Fruit fly (Drosophila melanogaster) whole organism, prepupa: ENCODE data around the gene nocte.
A peak's percentile ranks its signal among the peaks of the same experiment; 100 is the strongest.

Experiments used
- CG10631 ChIP-seq: fragments of 200-800 bp; sonication (Bioruptor generic); optimal IDR thresholded peaks from 2 replicates; lab custom pipeline; 2016; ENCODE audit warnings: missing biosample characterization, missing genetic modification characterization
- CG11294 ChIP-seq: fragments of 200-800 bp; sonication (Bioruptor generic); IDR thresholded peaks from 2 replicates; pipeline ENCODE4 v1.3.6; 2022; ENCODE audit warnings: missing biosample characterization, missing genetic modification characterization
- CG11762 ChIP-seq: fragments of 200-800 bp; sonication (Bioruptor generic); optimal IDR thresholded peaks from 3 replicates; lab custom pipeline; 2016; ENCODE audit warnings: missing biosample characterization, missing genetic modification characterization; ENCODE audit not compliant: insufficient read depth
- CG11902 ChIP-seq: fragments of 200-800 bp; sonication (Bioruptor generic); optimal IDR thresholded peaks from 3 replicates; lab custom pipeline; 2016; ENCODE audit warnings: missing biosample characterization, missing genetic modification characterization
- CG1621 ChIP-seq: fragments of 200-800 bp; sonication (Bioruptor generic); optimal IDR thresholded peaks from 3 replicates; lab custom pipeline; 2018; ENCODE audit warnings: missing biosample characterization, mild to moderate bottlenecking, missing genetic modification characterization
- CG31627 ChIP-seq: fragments of 200-800 bp; sonication (Bioruptor generic); optimal IDR thresholded peaks from 3 replicates; lab custom pipeline; 2016; ENCODE audit warnings: missing biosample characterization, missing genetic modification characterization
- CG32006 ChIP-seq: fragments of 200-800 bp; sonication (Bioruptor generic); optimal IDR thresholded peaks from 3 replicates; lab custom pipeline; 2017; ENCODE audit warnings: missing biosample characterization, mild to moderate bottlenecking, missing genetic modification characterization
- CG34406 ChIP-seq: fragments of 200-800 bp; sonication (Bioruptor generic); optimal IDR thresholded peaks from 3 replicates; lab custom pipeline; 2016; ENCODE audit warnings: missing biosample characterization, missing genetic modification characterization
- CG3919 ChIP-seq: fragments of 200-800 bp; sonication (Bioruptor generic); optimal IDR thresholded peaks from 3 replicates; lab custom pipeline; 2016; ENCODE audit warnings: missing biosample characterization, missing genetic modification characterization
- CG4318 ChIP-seq: fragments of 200-800 bp; sonication (Bioruptor generic); optimal IDR thresholded peaks from 3 replicates; lab custom pipeline; 2017; ENCODE audit warnings: missing biosample characterization, mild to moderate bottlenecking, missing genetic modification characterization
- CG6163 ChIP-seq: fragments of 200-800 bp; sonication (Bioruptor generic); IDR thresholded peaks from 3 replicates; pipeline ENCODE4 v1.3.6; 2022; ENCODE audit warnings: missing biosample characterization, missing genetic modification characterization
- CG6276 ChIP-seq: fragments of 200-800 bp; sonication (Bioruptor generic); optimal IDR thresholded peaks from 2 replicates; lab custom pipeline; 2017; ENCODE audit warnings: missing biosample characterization, mild to moderate bottlenecking, missing genetic modification characterization
- CG6854 ChIP-seq: fragments of 200-800 bp; sonication (Bioruptor generic); optimal IDR thresholded peaks from 2 replicates; lab custom pipeline; 2017; ENCODE audit warnings: missing biosample characterization, mild to moderate bottlenecking, missing genetic modification characterization
- CG7368 ChIP-seq: fragments of 200-800 bp; sonication (Bioruptor generic); optimal IDR thresholded peaks from 3 replicates; lab custom pipeline; 2016; ENCODE audit warnings: missing biosample characterization, missing genetic modification characterization
- CG8319 ChIP-seq: fragments of 200-800 bp; sonication (Bioruptor generic); optimal IDR thresholded peaks from 3 replicates; lab custom pipeline; 2016; ENCODE audit warnings: missing biosample characterization, missing genetic modification characterization
- CG8632 ChIP-seq: fragments of 200-800 bp; sonication (Bioruptor generic); optimal IDR thresholded peaks from 3 replicates; lab custom pipeline; 2016; ENCODE audit warnings: missing biosample characterization, missing genetic modification characterization
- Eip78C ChIP-seq: fragments of 200-800 bp; sonication (Bioruptor generic); peaks from one replicate; lab custom pipeline; 2016; ENCODE audit warnings: missing biosample characterization, missing genetic modification characterization
- Ets21C ChIP-seq: fragments of 200-800 bp; sonication (Bioruptor generic); optimal IDR thresholded peaks from 3 replicates; lab custom pipeline; 2016; ENCODE audit warnings: missing biosample characterization, missing genetic modification characterization
- Ets96B ChIP-seq: fragments of 200-800 bp; optimal IDR thresholded peaks from 2 replicates; lab custom pipeline; 2019; ENCODE audit warnings: missing biosample characterization, mild to moderate bottlenecking, missing genetic modification characterization, moderate library complexity
- Hr38 ChIP-seq: sonication (Bioruptor generic); optimal IDR thresholded peaks from 2 replicates; lab custom pipeline; 2016; ENCODE audit warnings: missing biosample characterization, missing genetic modification characterization
- Hr39 ChIP-seq: fragments of 200-800 bp; sonication (Bioruptor generic); optimal IDR thresholded peaks from 2 replicates; lab custom pipeline; 2016; ENCODE audit warnings: missing biosample characterization, missing genetic modification characterization
- Hr4 ChIP-seq: fragments of 200-800 bp; sonication (Bioruptor generic); optimal IDR thresholded peaks from 3 replicates; lab custom pipeline; 2016; ENCODE audit warnings: missing biosample characterization, missing genetic modification characterization
- Lpt ChIP-seq: fragments of 200-800 bp; sonication (Bioruptor generic); optimal IDR thresholded peaks from 3 replicates; lab custom pipeline; 2016; ENCODE audit warnings: missing biosample characterization, missing genetic modification characterization
- Met ChIP-seq: fragments of 200-800 bp; sonication (Bioruptor generic); optimal IDR thresholded peaks from 3 replicates; lab custom pipeline; 2016; ENCODE audit warnings: missing biosample characterization, missing genetic modification characterization
- Smox ChIP-seq: fragments of 200-800 bp; sonication (Bioruptor generic); optimal IDR thresholded peaks from 3 replicates; lab custom pipeline; 2016; ENCODE audit warnings: missing biosample characterization, missing genetic modification characterization
- Sox14 ChIP-seq: fragments of 200-800 bp; sonication (Bioruptor generic); optimal IDR thresholded peaks from 3 replicates; lab custom pipeline; 2016; ENCODE audit warnings: missing biosample characterization, missing genetic modification characterization
- Sox15 ChIP-seq: fragments of 200-800 bp; sonication (Bioruptor generic); optimal IDR thresholded peaks from 3 replicates; lab custom pipeline; 2016; ENCODE audit warnings: missing biosample characterization, missing genetic modification characterization
- achi ChIP-seq: fragments of 200-800 bp; sonication (Bioruptor generic); optimal IDR thresholded peaks from 3 replicates; lab custom pipeline; 2016; ENCODE audit warnings: missing biosample characterization, missing genetic modification characterization
- dac ChIP-seq: fragments of 200-800 bp; sonication (Bioruptor generic); optimal IDR thresholded peaks from 2 replicates; lab custom pipeline; 2017; ENCODE audit warnings: missing biosample characterization, mild to moderate bottlenecking, missing genetic modification characterization
- dsx ChIP-seq: fragments of 200-800 bp; optimal IDR thresholded peaks from 3 replicates; lab custom pipeline; 2019; ENCODE audit warnings: missing biosample characterization, mild to moderate bottlenecking, missing genetic modification characterization, moderate library complexity; ENCODE audit not compliant: poor library complexity, severe bottlenecking
- eg ChIP-seq: fragments of 200-800 bp; sonication (Bioruptor generic); IDR thresholded peaks from 3 replicates; pipeline ENCODE4 v1.3.6; 2022; ENCODE audit warnings: missing biosample characterization, missing genetic modification characterization
- esn ChIP-seq: fragments of 200-800 bp; sonication (Bioruptor generic); optimal IDR thresholded peaks from 2 replicates; lab custom pipeline; 2016; ENCODE audit warnings: missing biosample characterization, mild to moderate bottlenecking, missing genetic modification characterization, moderate library complexity
- fd85E ChIP-seq: fragments of 200-800 bp; sonication (Bioruptor generic); optimal IDR thresholded peaks from 3 replicates; lab custom pipeline; 2016; ENCODE audit warnings: missing biosample characterization, missing genetic modification characterization
- net ChIP-seq: fragments of 200-800 bp; sonication (Bioruptor generic); optimal IDR thresholded peaks from 3 replicates; lab custom pipeline; 2016; ENCODE audit warnings: missing biosample characterization, missing genetic modification characterization
- pdm3 ChIP-seq: fragments of 200-800 bp; sonication (Bioruptor generic); optimal IDR thresholded peaks from 3 replicates; lab custom pipeline; 2016; ENCODE audit warnings: missing biosample characterization, missing genetic modification characterization
- salr ChIP-seq, 2 experiments: fragments of 200-800 bp; sonication (Bioruptor generic); optimal IDR thresholded peaks; 3 replicates each; lab custom pipeline; 2016 to 2018; ENCODE audit warnings: missing biosample characterization in 2 of 2, missing genetic modification characterization in 2 of 2, mild to moderate bottlenecking in 1 of 2
- spab ChIP-seq: fragments of 200-800 bp; sonication (Bioruptor generic); optimal IDR thresholded peaks from 2 replicates; lab custom pipeline; 2017; ENCODE audit warnings: missing biosample characterization, mild to moderate bottlenecking, missing genetic modification characterization, missing genetic modification reagents
- topi ChIP-seq: fragments of 200-800 bp; sonication (Bioruptor generic); optimal IDR thresholded peaks from 3 replicates; lab custom pipeline; 2016; ENCODE audit warnings: missing biosample characterization, missing genetic modification characterization

nocte gene

DNA sequence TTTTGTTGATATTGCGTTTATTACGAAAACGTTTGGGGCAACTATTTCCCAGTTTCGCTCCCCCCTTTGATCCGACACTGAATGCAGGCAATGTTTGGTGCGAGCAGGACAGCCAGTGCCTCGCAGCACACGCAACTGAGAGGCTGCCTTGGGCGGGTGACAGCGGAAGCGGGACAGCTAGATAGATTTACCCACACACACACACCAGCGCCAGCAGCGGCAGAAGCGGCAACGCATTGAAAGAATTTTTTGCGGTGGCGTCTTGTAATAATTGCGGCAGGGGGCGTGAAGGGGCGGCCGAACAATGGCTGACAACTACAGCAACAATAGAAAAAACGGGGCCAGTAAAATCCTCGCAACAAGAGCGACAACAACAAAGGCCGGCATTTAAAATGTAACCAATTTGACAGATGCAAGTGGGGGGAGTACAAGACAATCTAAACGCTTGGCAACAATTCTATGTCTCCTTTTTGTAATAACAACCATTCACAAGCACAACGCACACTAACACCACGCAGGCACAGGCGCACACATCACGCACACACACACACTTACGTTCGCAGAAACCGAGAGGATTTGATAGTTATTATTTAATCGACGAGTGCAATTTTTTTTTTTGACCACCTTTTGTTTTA lies 1.7 kb downstream of the nocte start:
- TF ChIP-seq Eip78C (GFP tag; lab: Kevin White, UChicago) (peak; percentile 65), CG6854 (GFP tag; lab: Kevin White, UChicago) (peak; percentile 6), Sox14 (peak; percentile 76), Ets96B (no peak), Lpt (GFP tag; lab: Kevin White, UChicago) (peak; percentile 19), eg (GFP tag; lab: Robert Waterston, UW) (0 out of 3 replicates have a peak, but pooled peaks have one; percentile 36), CG4318 (GFP tag; lab: Kevin White, UChicago) (no peak), CG6163 (GFP tag; lab: Robert Waterston, UW) (0 out of 3 replicates have a peak, but pooled peaks have one; percentile 7), dsx (peak; percentile 30), Hr39 (GFP tag; lab: Kevin White, UChicago) (no peak)

DNA sequence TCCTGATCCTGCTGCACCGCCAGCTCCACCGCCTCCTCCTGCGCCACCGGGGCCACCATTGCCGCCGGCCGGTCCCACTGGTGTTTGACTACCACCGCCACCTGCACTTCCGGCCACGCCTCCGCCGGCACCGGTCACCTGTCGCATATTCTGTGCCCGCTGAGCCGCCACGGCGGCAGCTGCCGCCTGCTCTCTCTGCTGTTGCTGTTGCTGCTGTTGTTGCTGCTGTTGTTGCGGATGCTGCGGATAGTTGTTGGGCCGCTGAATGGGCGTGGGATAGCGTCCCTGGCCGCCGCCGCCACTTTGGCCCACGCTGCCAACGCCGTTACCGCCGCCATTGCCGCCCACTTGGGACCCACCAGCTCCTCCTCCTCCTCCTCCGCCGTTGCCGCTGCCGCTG lies 9.9 kb downstream of the nocte start:
- no peak for TF ChIP-seq CG4318 (GFP tag; lab: Kevin White, UChicago)
- TF ChIP-seq CG8319 (GFP tag; lab: Kevin White, UChicago): no peak
- no peak for TF ChIP-seq salr (GFP tag; optimal IDR thresholded peaks at IDR 0.05; lab: Kevin White, UChicago)

DNA sequence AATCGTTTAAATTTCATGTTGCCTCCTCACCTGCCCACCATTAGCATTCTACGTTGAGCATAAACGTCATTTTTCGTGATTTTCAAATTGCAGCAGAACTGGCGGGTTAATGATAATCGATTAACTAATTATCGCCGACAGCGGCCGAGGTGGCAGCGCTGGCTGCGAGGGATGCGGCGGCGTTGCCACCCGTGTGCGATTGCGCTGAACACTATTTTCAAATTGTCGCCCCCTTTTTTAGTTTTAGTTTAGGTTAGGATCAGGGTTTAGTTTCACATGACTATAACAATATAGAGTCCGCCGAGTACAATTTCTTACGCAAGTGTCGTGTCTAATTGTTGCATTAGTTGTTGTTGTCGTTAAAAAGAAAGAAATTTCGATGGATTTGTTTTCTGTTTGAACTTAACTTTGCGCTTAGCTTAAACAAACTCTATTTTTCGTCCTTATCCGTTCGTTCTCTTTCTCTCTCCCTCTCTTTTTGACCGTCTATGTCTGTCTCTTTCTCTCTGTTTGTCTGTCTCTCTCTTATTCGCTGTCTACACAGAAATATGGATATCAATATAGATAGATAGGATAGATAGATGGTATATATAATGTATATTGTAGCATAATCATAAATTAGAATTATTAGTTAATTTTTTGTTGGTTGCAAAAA lies 11.3 kb downstream of the nocte start:
- TF ChIP-seq Hr38 (no peak), Sox15 (GFP tag; lab: Kevin White, UChicago) (no peak), net (GFP tag; lab: Kevin White, UChicago) (no peak), fd85E (GFP tag; lab: Kevin White, UChicago) (no peak), CG32006 (GFP tag; lab: Kevin White, UChicago) (no peak), CG6163 (GFP tag; lab: Robert Waterston, UW) (0 out of 3 replicates have a peak, but pooled peaks have one; percentile 25), CG34406 (GFP tag; lab: Kevin White, UChicago) (no peak), CG11902 (GFP tag; lab: Kevin White, UChicago) (no peak), Sox14 (peak; percentile 13), CG8319 (GFP tag; lab: Kevin White, UChicago) (no peak), salr (GFP tag; optimal IDR thresholded peaks at IDR 0.05; lab: Kevin White, UChicago) (no peak), CG11294 (GFP tag; lab: Robert Waterston, UW) (no peak), Eip78C (GFP tag; lab: Kevin White, UChicago) (peak; percentile 45), CG10631 (GFP tag; lab: Kevin White, UChicago) (no peak), CG31627 (GFP tag; lab: Kevin White, UChicago) (peak; percentile 15), dac (no peak), achi (peak; percentile 77), esn (GFP tag; lab: Kevin White, UChicago) (peak; percentile 28), CG11762 (GFP tag; lab: Kevin White, UChicago) (no peak), CG6276 (GFP tag; lab: Kevin White, UChicago) (no peak), Smox (GFP tag; lab: Kevin White, UChicago) (no peak), topi (no peak), CG3919 (GFP tag; lab: Kevin White, UChicago) (no peak), Hr39 (GFP tag; lab: Kevin White, UChicago) (no peak), Ets21C (no peak), Lpt (GFP tag; lab: Kevin White, UChicago) (no peak), Met (GFP tag; lab: Kevin White, UChicago) (no peak), spab (GFP tag; lab: Kevin White, UChicago) (no peak)

DNA sequence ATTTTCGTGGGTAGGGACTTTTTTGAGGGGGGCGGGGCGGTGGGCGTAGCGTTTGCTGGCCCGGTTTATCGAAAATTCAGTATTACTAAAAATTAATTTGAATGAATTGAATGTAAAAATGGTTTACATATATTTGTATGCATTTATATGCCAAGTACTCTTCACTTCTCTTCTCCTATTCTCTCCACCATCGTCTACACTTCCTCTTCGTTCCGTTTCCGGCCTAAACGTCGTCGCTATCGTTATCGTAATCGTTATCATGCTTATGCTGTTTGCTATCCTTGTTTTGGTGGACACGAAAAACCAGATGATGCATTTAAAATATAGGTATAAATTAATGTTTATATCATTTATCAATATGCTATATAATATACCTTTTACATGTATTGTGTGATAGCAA lies 12.5 kb downstream of the nocte start:
- TF ChIP-seq CG34406 (GFP tag; lab: Kevin White, UChicago): peak; percentile 14
- TF ChIP-seq salr (GFP tag; optimal IDR thresholded peaks at IDR 0.05; lab: Kevin White, UChicago): no peak
- peak; percentile 36 for TF ChIP-seq CG6854 (GFP tag; lab: Kevin White, UChicago)
- TF ChIP-seq Eip78C (GFP tag; lab: Kevin White, UChicago): peak; percentile 69
- no peak for TF ChIP-seq Hr4 (GFP tag; lab: Kevin White, UChicago)
- no peak for TF ChIP-seq CG4318 (GFP tag; lab: Kevin White, UChicago)
- TF ChIP-seq CG11902 (GFP tag; lab: Kevin White, UChicago): no peak
- TF ChIP-seq pdm3: no peak
- TF ChIP-seq Smox (GFP tag; lab: Kevin White, UChicago): no peak
- TF ChIP-seq Sox14: no peak
- peak; percentile 11 for TF ChIP-seq achi
- TF ChIP-seq CG7368: peak; percentile 18
- TF ChIP-seq CG3919 (GFP tag; lab: Kevin White, UChicago): peak; percentile 25
- peak; percentile 25 for TF ChIP-seq esn (GFP tag; lab: Kevin White, UChicago)
- no peak for TF ChIP-seq CG1621 (tag; lab: Kevin White, UChicago)
- no peak for TF ChIP-seq CG8632
- TF ChIP-seq Ets21C: no peak
- TF ChIP-seq, all 60 proteins: peak for 7
